Fruit fly (Drosophila melanogaster): ENCODE results near the gene Sgs3.

The Sgs3 gene

DNA sequence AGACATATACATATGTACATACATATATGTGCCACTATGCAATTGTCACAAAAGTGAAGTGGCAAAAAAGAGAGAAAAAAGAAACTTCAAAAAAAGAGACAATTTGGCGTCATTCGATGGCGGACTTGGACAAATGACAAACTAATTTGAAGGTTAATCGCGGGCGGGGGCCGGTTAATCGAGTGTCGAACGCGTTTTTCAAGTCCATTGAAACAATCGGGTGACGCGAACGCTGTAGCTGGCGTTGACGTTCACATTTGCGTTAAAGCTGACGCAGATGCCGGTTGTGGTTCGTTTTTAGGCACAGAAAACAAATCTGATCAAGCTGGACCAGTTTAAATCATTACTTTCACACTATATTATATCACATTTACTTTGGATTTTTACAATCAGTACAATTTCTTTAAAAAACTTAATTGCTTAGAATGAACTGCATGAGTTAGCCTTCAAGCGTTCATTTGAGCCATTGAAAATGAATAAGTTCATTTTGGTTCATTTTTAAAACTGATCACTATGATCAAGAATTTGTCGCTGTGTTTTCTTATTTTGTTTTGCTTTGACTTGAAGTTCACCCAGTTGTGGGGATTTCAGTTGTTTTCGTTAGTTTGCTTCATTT, 21.8 kb downstream of the Sgs3 start (continued):
- TF ChIP-seq CG14667 (GFP tag; IDR thresholded peaks at IDR 0.05) (no peak), Deaf1 (tag; optimal IDR thresholded peaks at IDR 0.05) (no peak), Bteb2 (GFP tag; optimal IDR thresholded peaks at IDR 0.05) (peak; percentile 24), CG7745 (tag; optimal IDR thresholded peaks at IDR 0.05) (no peak), pum (GFP tag; optimal IDR thresholded peaks at IDR 0.05) (peak; percentile 38), Lpt (GFP tag; optimal IDR thresholded peaks at IDR 0.05) (no peak), cg (GFP tag; optimal IDR thresholded peaks at IDR 0.05) (no peak), CG3163 (GFP tag; optimal IDR thresholded peaks at IDR 0.05) (no peak), CG9215 (GFP tag; IDR thresholded peaks at IDR 0.05) (no peak; the same call in 1 of the 2 replicates), CG10366 (GFP tag; IDR thresholded peaks at IDR 0.05) (0 out of 2 replicates have a peak, but pooled peaks have one; percentile 15), CG4360 (GFP tag; IDR thresholded peaks at IDR 0.05) (no peak), CG15479 (GFP tag; optimal IDR thresholded peaks at IDR 0.05) (no peak), ab (GFP tag; optimal IDR thresholded peaks at IDR 0.05) (peak; percentile 36), CG8359 (GFP tag; optimal IDR thresholded peaks at IDR 0.05; ENCODE audit: borderline replicate concordance) (no peak), CG11504 (tag; optimal IDR thresholded peaks at IDR 0.05) (peak; percentile 60), Taf1 (GFP tag; IDR thresholded peaks at IDR 0.05) (no peak), D19A (tag; optimal IDR thresholded peaks at IDR 0.05) (peak; percentile 25), Myb (GFP tag; optimal IDR thresholded peaks at IDR 0.05) (peak; percentile 30), Nf-YC (tag; optimal IDR thresholded peaks at IDR 0.05) (peak; percentile 58), NC2α (GFP tag; optimal IDR thresholded peaks at IDR 0.05) (peak; percentile 11), tin (GFP tag; optimal IDR thresholded peaks at IDR 0.05) (no peak), Xrp1 (GFP tag; IDR thresholded peaks at IDR 0.05) (peak; percentile 27; the same call in 1 of the 2 replicates), sna (GFP tag; IDR thresholded peaks at IDR 0.05; ENCODE audit: partially characterized antibody) (no peak), CG9727 (GFP tag; optimal IDR thresholded peaks at IDR 0.05) (peak; percentile 22), Doc2 (GFP tag; IDR thresholded peaks at IDR 0.05) (no peak), Drgx (GFP tag; IDR thresholded peaks at IDR 0.05) (no peak), al (GFP tag; IDR thresholded peaks at IDR 0.05) (peak; percentile 50; the same call in 1 of the 2 replicates), peb (GFP tag; IDR thresholded peaks at IDR 0.05) (no peak), CG30403 (GFP tag; optimal IDR thresholded peaks at IDR 0.05) (peak; percentile 52), CG7786 (GFP tag; optimal IDR thresholded peaks at IDR 0.05) (peak; percentile 32), CG10431 (GFP tag; optimal IDR thresholded peaks at IDR 0.05) (no peak), CG12071 (GFP tag; optimal IDR thresholded peaks at IDR 0.05) (peak; percentile 1), Dfd (GFP tag; optimal IDR thresholded peaks at IDR 0.05) (no peak), CG34422 (GFP tag; IDR thresholded peaks at IDR 0.05) (0 out of 3 replicates have a peak, but pooled peaks have one; percentile 37), tap (tag; optimal IDR thresholded peaks at IDR 0.05) (peak; percentile 3), cwo (GFP tag; optimal IDR thresholded peaks at IDR 0.05) (peak; percentile 60), phol (tag; optimal IDR thresholded peaks at IDR 0.05) (peak; percentile 19), Gsc (GFP tag; IDR thresholded peaks at IDR 0.05) (no peak), ftz-f1 (GFP tag; optimal IDR thresholded peaks at IDR 0.05) (peak; percentile 55), bowl (GFP tag; IDR thresholded peaks at IDR 0.05) (0 out of 2 replicates have a peak, but pooled peaks have one; percentile 31), sd (tag; optimal IDR thresholded peaks at IDR 0.05) (no peak), bsh (GFP tag; optimal IDR thresholded peaks at IDR 0.05) (peak in 1 of 2 experiments; percentile 1), sim (GFP tag; IDR thresholded peaks at IDR 0.05) (no peak), bab2 (GFP tag; optimal IDR thresholded peaks at IDR 0.05) (no peak), CG12769 (tag; optimal IDR thresholded peaks at IDR 0.05) (peak; percentile 33), HLH4C (GFP tag; IDR thresholded peaks at IDR 0.05; ENCODE audit: partially characterized antibody) (no peak), gem (tag; optimal IDR thresholded peaks at IDR 0.05) (peak; percentile 69), CG3847 (GFP tag; IDR thresholded peaks at IDR 0.05) (peak; percentile 35; the same call in 1 of the 2 replicates), Atf6 (GFP tag; IDR thresholded peaks at IDR 0.05) (no peak; the same call in 1 of the 2 replicates), CG3995 (GFP tag; optimal IDR thresholded peaks at IDR 0.05) (peak; percentile 0)

All from whole organism, embryonic.